Fruit fly (Drosophila melanogaster): Measurements from ENCODE around the gene IntS4.

The IntS4 gene

dm6 chrX:8558762-8559172, at the start of gene IntS4:
Gene IntS4 (minus strand): TSS chrX:8558781.
- TF ChIP-seq pan (optimal IDR thresholded peaks at IDR 0.05): no peak
- TF ChIP-seq Dll (optimal IDR thresholded peaks at IDR 0.05): no peak
- TF ChIP-seq EcR (GFP tag; optimal IDR thresholded peaks at IDR 0.05): no peak
- TF ChIP-seq usp (GFP tag; optimal IDR thresholded peaks at IDR 0.05): no peak
- no peak for TF ChIP-seq psq (optimal IDR thresholded peaks at IDR 0.05)
- no peak for TF ChIP-seq CG8478 (optimal IDR thresholded peaks at IDR 0.05)

- TF ChIP-seq pan (optimal IDR thresholded peaks at IDR 0.05) (no peak), EcR (GFP tag; optimal IDR thresholded peaks at IDR 0.05) (no peak), CG8478 (optimal IDR thresholded peaks at IDR 0.05) (no peak), Dll (optimal IDR thresholded peaks at IDR 0.05) (no peak), usp (GFP tag; optimal IDR thresholded peaks at IDR 0.05) (no peak), psq (optimal IDR thresholded peaks at IDR 0.05) (no peak)
Measured at dm6 chrX:8607902-8608301, 49.3 kb upstream of the IntS4 start.

DNA sequence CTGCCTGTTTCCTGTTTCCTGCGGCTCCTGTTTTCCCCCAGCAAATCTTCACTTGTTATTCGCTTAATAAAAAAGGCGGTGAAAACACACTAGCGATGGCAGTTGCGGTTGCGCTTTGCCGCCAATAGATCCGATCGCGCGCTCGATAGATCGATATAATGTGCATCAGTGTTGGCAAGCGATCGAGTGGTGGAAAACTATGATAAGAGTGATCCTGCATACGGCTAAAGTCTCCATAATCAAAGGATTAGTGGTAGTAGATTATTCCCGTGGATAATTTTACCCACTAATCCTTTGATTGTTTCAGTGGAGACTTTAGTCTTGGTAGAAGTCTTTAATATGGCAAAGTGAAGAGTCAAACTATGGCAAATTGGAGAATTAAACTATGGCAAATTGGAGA, 47.6 kb upstream of the IntS4 start, which contains the start of gene Caf1-180:
TSS of gene Caf1-180 (minus strand) at position 99 of the 400 bp plus-strand sequence.
- no peak for TF ChIP-seq CG8478 (optimal IDR thresholded peaks at IDR 0.05)
- no peak for TF ChIP-seq Dll (optimal IDR thresholded peaks at IDR 0.05)
- no peak for TF ChIP-seq usp (GFP tag; optimal IDR thresholded peaks at IDR 0.05)
- TF ChIP-seq EcR (GFP tag; optimal IDR thresholded peaks at IDR 0.05): no peak

DNA sequence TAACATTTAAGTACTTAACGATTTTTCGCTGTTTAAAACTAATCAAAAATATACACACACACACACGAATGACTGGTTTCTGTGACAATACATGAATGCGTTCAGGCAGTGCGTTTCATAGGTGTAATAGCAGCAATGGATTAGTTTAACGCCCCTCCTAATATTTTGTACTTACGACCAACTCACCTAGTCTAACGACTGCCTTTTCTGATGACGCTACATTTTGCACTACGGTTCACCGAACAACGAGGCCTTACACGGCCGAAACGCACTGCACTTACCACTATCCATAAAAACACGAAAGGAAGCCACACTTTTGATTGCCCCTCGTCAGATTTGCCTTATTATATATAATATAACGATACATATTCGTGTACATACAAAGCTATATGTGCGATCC, 42.6 kb upstream of the IntS4 start:
- TF ChIP-seq pan (optimal IDR thresholded peaks at IDR 0.05) (no peak), psq (optimal IDR thresholded peaks at IDR 0.05) (no peak), Dll (optimal IDR thresholded peaks at IDR 0.05) (no peak), CG8478 (optimal IDR thresholded peaks at IDR 0.05) (no peak), EcR (GFP tag; optimal IDR thresholded peaks at IDR 0.05) (no peak), usp (GFP tag; optimal IDR thresholded peaks at IDR 0.05) (no peak)

dm6 chrX:8593159-8593476, 34.5 kb upstream of the IntS4 start:
- no peak for TF ChIP-seq usp (GFP tag; optimal IDR thresholded peaks at IDR 0.05)
- TF ChIP-seq psq (optimal IDR thresholded peaks at IDR 0.05): no peak
- no peak for TF ChIP-seq pan (optimal IDR thresholded peaks at IDR 0.05)
- TF ChIP-seq CG8478 (optimal IDR thresholded peaks at IDR 0.05): no peak
- TF ChIP-seq Dll (optimal IDR thresholded peaks at IDR 0.05): no peak
- TF ChIP-seq EcR (GFP tag; optimal IDR thresholded peaks at IDR 0.05): no peak

DNA sequence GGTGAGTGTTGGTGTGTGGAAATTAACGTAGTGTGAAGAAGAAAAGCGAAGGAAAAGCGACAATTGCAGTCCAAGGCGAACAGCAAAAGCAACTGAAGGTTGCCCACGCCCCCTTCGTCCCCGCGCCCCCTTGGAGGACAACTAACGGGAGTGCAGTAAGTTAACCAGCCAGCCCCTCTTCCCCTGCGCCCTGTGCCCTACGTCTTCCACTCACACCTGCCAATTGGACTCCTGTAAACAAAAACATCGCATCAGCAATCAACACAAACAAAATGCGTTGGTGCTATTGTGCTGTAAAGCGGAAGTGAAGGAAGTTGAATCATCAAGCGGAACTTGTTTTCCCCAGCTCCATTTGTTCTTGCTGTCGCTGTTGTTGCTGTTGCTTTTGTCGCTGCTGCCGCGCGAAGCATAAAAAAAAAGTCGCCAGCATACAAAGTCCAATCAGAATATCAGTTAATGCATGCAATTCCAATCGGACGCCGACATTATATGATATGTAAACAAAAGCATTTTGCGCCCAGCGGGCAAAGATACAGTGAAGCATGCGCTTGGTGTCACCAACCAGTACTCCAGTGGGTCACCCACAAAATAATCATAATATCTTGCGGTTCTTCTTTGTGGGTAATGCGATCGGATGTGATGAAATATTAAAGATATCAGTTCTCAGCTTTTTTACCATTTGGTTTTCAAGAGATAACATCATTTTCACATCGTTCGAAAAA, 34.0 kb upstream of the IntS4 start:
- TF ChIP-seq usp (GFP tag; optimal IDR thresholded peaks at IDR 0.05) (no peak), psq (optimal IDR thresholded peaks at IDR 0.05) (no peak), EcR (GFP tag; optimal IDR thresholded peaks at IDR 0.05) (no peak), pan (optimal IDR thresholded peaks at IDR 0.05) (no peak), Dll (optimal IDR thresholded peaks at IDR 0.05) (no peak), CG8478 (optimal IDR thresholded peaks at IDR 0.05) (no peak)

DNA sequence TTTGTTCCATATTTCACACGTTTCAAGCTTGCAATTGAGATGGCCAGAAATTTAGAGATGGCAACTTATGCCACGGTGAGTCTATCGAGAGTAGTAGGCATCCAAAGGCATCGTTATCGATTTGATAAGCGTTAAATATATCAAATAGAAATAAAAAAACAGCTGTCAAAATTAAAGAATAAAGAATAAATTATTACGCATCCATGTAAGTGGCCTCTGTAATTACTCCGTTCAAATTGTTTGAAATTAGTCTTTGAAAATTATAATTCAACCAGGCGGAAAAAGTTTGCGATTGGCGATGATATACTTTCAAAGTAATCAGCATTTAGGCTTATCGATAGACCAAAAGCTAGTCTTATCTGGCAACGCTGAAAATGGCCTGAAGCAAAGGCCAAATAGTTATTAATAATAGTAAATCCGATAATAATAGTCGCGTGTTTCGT, 33.1 kb upstream of the IntS4 start, which contains the start of the genes CG12659 and Crag:
TSS of gene CG12659 (minus strand) at position 45 of the 443 bp plus-strand sequence.
TSS of gene Crag (plus strand) at position 347 of the 443 bp plus-strand sequence.
- TF ChIP-seq pan (optimal IDR thresholded peaks at IDR 0.05) (no peak), EcR (GFP tag; optimal IDR thresholded peaks at IDR 0.05) (no peak), usp (GFP tag; optimal IDR thresholded peaks at IDR 0.05) (no peak), psq (optimal IDR thresholded peaks at IDR 0.05) (no peak), CG8478 (optimal IDR thresholded peaks at IDR 0.05) (no peak), Dll (optimal IDR thresholded peaks at IDR 0.05) (no peak)

DNA sequence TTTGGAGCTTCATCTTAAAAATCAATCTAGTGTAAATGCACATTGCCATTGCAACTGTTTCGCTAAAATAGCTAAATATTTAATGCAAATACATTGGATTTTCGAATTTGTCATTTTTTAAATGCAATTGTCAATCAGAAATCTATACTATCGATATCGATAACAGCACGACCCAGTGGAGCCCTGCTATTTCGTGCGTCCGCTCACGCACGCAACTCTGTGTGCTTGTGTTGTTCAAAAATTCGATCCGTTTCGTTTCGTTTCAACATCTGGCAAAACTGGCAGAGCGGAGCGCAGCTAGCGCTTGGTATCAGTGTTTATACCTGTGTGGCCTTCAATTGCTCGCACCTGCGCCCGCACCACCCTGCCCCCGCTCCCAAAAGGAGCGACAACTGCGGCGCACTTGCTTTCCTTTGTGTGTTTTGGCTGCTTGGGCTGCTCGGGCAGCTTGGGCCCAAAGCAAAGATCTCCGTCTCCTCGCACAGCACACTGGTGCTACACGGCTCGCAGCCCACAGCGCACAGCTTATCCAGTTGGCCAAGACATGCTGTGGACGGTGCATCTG, 30.1 kb upstream of the IntS4 start, which contains the start of gene CG12081:
TSS of gene CG12081 (plus strand) at position 205 of the 565 bp plus-strand sequence.
- no peak for TF ChIP-seq EcR (GFP tag; optimal IDR thresholded peaks at IDR 0.05)
- no peak for TF ChIP-seq psq (optimal IDR thresholded peaks at IDR 0.05)
- no peak for TF ChIP-seq usp (GFP tag; optimal IDR thresholded peaks at IDR 0.05)
- no peak for TF ChIP-seq Dll (optimal IDR thresholded peaks at IDR 0.05)
- TF ChIP-seq CG8478 (optimal IDR thresholded peaks at IDR 0.05): no peak

DNA sequence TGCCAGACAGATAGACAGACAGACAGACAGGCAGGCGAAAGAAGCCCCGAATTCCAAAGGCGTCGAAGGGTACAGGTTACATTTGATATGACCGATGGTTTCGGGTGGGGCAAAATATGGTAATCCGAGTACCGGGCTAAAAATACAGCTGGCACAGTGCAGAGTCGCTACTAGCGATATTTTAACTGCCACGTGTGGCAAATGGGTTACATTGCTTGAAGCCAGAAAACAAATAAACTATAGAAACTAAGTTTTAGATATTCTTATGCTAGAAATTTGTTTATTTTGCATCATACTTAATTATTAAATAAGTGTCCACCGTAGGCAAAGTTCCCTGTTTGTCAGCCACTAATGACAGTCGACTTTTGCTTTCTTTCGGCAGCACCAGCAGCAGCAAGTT, 24.6 kb upstream of the IntS4 start:
- TF ChIP-seq CG8478 (optimal IDR thresholded peaks at IDR 0.05): no peak
- TF ChIP-seq psq (optimal IDR thresholded peaks at IDR 0.05): no peak

- no peak for TF ChIP-seq pan (optimal IDR thresholded peaks at IDR 0.05)
- no peak for TF ChIP-seq CG8478 (optimal IDR thresholded peaks at IDR 0.05)
- TF ChIP-seq Dll (optimal IDR thresholded peaks at IDR 0.05): no peak
- no peak for TF ChIP-seq usp (GFP tag; optimal IDR thresholded peaks at IDR 0.05)
- TF ChIP-seq EcR (GFP tag; optimal IDR thresholded peaks at IDR 0.05): no peak
- TF ChIP-seq psq (optimal IDR thresholded peaks at IDR 0.05): no peak
Measured at dm6 chrX:8580794-8581193, 22.2 kb upstream of the IntS4 start.

dm6 chrX:8579875-8580274, 21.3 kb upstream of the IntS4 start:
- TF ChIP-seq usp (GFP tag; optimal IDR thresholded peaks at IDR 0.05) (no peak), Dll (optimal IDR thresholded peaks at IDR 0.05) (no peak), CG8478 (optimal IDR thresholded peaks at IDR 0.05) (no peak), pan (optimal IDR thresholded peaks at IDR 0.05) (no peak), psq (optimal IDR thresholded peaks at IDR 0.05) (no peak), EcR (GFP tag; optimal IDR thresholded peaks at IDR 0.05) (no peak)

DNA sequence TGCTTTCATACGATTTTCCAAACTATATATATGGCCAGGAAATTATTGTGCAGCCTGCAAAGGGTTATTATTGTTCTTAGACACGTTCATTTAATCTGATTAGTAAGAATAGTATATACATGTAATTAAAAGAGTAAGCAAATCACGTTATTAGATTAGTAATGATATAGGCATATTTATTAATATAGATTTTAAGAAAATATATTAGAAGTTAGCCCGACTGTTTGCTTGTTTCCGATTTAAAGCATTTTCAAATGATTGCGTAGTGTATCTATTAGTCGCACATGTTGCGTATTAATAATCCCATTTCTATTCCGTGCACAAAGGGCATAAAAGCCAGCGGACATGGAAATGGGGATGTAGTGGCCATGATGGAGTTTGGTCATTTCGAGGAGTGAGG, 20.5 kb upstream of the IntS4 start:
- TF ChIP-seq Dll (optimal IDR thresholded peaks at IDR 0.05): no peak
- no peak for TF ChIP-seq pan (optimal IDR thresholded peaks at IDR 0.05)
- TF ChIP-seq psq (optimal IDR thresholded peaks at IDR 0.05): no peak
- TF ChIP-seq CG8478 (optimal IDR thresholded peaks at IDR 0.05): no peak
- no peak for TF ChIP-seq usp (GFP tag; optimal IDR thresholded peaks at IDR 0.05)
- TF ChIP-seq EcR (GFP tag; optimal IDR thresholded peaks at IDR 0.05): no peak
